Fruit fly (Drosophila melanogaster): ENCODE results near the gene CG13062.

Gene CG13062

DNA sequence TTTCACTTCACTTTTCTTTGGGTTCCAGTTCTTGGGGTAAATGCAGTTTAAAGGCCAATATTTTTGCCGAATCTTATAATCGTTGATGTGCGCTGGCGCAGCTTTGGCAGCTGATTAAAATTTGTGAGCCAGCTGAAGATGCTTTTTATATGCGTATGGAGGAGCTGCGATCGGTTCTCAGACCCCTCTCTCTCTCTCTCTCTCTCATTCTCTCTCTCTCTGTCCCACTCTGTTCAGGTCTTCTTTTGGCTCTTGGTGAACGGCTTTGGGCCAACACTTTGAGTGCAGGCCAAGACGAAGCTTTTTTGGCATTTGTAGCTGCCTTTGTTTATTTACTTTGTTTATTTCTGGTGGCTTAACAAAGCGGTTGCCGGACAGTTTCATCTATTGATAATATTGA lies 25.8 kb upstream of the CG13062 start, which contains the start of gene CG13046:
CG13046 (minus strand) TSS at position 101 of the 400 bp plus-strand sequence.
- TF ChIP-seq CG17801 (GFP tag; optimal IDR thresholded peaks at IDR 0.05; ENCODE audit: partially characterized antibody) = no peak

DNA sequence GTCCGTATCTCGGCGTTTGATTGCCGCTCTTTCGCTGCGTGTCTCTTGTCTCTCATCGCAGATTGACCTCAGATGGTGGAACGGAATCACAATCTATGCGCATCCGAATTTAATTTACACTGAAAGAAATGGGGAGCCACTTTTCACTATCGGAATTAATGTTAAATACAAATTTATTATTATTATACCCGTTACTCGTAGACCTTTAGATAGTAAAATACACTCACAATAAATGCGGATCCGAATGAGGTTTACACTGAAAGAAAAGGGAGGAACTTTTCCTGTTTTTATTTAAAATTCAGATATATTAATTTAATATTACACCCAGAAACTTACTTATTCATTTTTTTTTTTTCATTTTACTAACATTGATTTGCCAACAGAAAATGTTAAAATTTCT lies 25.0 kb upstream of the CG13062 start:
- TF ChIP-seq CG17801 (GFP tag; optimal IDR thresholded peaks at IDR 0.05; ENCODE audit: partially characterized antibody) = no peak

DNA sequence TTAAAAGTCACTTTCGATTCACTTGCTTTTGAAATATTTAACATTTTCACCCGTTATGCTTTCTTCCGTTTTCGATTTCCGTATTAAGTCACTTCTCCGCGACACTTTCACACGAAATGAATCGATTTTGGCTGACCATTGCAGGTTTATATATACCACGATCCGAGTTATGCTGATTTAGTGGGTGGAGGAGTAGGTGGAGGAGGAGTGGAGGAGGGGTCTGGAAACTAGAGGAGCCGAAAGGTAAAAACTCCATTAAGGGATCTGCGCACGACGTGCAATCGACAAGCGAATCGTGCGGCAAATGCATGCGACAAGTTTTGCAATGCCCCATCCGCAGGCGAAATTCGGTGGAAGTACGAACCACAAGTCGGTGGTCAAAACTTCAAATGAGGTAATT lies 23.2 kb upstream of the CG13062 start, which contains the start of gene CG13045:
CG13045 (minus strand) TSS at position 101 of the 400 bp plus-strand sequence.
- no peak for TF ChIP-seq CG17801 (GFP tag; optimal IDR thresholded peaks at IDR 0.05; ENCODE audit: partially characterized antibody)

DNA sequence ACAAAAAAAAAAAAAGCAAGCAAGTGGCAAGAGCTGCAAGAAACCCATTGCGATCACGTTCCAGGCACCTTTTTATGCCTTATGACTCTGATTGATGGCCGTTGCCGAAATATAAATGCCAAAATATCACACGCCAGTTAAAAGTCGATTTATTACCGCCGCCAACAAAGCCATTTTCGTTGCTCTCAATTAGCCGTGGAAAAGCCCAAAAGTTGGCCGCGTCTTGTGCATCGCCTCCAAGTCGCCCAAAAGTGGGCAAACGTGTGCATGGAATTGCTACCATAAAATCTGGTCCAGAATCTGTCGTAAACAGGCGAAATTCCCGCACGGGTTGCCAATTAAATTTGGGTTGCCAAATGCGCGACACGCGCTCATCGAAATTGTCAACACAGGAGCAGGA lies 22.4 kb upstream of the CG13062 start:
- no peak for TF ChIP-seq CG17801 (GFP tag; optimal IDR thresholded peaks at IDR 0.05; ENCODE audit: partially characterized antibody)

DNA sequence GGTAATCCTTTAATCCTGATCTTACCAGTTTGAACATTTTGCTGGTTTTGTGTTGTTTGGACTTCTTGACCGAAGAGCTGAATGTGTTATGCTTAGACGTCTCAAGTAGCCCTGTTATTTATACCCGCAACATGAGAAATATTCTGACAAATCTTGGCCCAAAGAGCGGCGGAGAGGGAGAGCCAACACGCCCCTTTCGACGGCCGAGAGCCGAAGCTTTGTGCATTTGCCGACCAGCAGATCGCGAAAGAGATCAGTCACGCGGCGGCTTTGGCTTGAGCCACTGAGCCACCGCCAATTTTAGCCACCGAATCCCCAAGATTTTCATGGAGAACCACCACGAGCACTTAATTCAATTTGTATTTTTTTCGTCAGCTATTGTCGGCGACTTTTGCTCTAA lies 18.6 kb upstream of the CG13062 start, which contains the start of gene CG4962:
CG4962 (minus strand) TSS at position 101 of the 400 bp plus-strand sequence.
- TF ChIP-seq CG17801 (GFP tag; optimal IDR thresholded peaks at IDR 0.05; ENCODE audit: partially characterized antibody) = no peak

DNA sequence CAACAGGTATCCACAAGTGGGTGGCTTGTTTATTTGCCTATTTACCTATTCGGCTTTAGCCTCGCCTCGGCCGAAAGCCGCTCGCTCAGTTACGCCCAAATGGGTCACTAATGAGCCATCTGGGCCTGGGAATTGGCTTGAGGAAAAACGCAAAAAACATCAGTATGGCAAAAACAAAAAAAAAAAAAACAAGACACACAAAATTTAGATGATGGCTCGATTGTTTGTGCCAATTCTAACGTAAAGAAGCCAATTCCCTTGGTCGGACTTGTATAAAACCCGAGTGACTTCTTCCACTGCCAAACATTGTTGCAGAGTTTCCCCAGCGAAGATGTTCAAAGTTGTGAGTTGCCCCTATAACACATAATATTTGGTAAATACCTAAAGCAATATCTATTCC lies 12.9 kb upstream of the CG13062 start, which contains the start of gene CG4982:
CG4982 (plus strand) TSS at position 301 of the 400 bp plus-strand sequence.
- TF ChIP-seq CG17801 (GFP tag; optimal IDR thresholded peaks at IDR 0.05; ENCODE audit: partially characterized antibody) = no peak

DNA sequence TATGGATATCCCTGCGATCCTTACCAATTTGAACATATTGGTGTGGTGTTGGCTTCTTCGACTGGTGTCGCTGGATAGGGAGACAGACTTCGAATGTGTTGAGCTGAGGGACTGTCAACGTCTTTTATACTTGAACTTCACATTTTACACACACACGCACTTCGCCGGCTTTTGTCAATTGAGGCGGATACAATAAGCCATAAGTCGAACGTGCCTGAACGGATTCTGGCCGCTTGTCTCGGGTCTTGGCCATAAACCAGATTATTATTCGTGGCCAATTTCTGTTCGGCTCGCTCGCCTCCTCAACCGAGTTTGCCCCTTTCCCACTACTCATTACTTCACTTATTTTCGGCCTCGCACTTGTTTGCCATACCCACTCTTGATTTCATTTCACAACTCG lies 11.0 kb upstream of the CG13062 start, which contains the start of gene CG13044:
CG13044 (minus strand) TSS at position 101 of the 400 bp plus-strand sequence.
- TF ChIP-seq CG17801 (GFP tag; optimal IDR thresholded peaks at IDR 0.05; ENCODE audit: partially characterized antibody) = no peak

DNA sequence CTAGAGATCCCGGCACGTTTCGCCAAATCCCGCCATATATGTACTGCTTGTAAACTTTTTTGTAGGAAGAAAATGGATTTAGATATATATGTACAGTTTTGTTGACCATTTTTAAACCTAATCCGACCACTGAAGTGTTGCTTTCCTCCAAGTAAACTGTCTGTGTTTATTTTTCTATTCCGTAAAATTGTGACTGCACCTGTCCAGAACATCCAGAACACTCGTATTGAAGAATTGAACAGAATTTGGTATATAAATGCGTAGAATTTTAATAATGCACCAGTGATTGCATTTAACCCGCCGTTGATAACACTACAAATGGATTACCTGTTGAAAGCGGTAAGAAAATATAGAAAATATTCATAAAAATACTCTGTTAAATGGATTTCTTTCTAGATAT lies 10.1 kb upstream of the CG13062 start, which contains the start of gene CG43249:
CG43249 (plus strand) TSS at position 301 of the 400 bp plus-strand sequence.
- no peak for TF ChIP-seq CG17801 (GFP tag; optimal IDR thresholded peaks at IDR 0.05; ENCODE audit: partially characterized antibody)

DNA sequence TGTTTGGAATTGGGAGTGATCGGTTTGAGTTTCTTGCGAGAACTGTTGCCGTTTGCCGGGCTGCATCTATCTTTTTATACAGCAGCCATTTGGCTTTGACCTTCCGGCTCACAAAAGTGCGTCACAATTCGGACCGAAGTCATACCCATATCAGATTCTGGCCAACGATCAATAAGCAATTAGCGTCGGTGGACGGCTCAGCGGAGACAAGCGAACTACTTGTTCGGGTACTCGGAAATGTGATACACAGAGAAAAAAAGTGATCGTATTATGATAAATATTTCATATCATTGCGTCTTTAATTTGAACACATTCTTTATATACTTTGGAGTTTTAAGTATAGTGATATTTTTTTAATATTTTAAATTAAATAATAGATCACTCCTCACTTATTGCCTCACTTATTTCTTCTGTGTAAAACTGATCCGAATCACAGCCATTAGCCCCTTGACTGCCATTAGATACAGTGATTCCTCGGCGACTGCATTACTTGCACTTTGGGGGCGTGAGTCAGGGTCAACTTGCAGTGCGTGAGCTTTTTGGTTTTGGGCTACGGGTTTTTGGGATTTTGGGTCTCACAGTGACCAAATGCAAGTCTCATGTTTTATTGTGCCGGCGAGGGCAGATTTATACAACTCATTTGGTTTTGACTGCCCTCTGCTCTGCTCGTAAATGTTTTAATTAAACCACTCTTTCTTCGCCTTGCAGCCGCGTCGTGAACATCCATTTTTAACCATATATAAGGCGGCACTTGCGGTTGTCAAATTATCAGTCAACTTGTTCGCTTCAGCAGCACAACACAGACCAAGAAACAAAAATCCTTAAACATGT lies 8.1 kb upstream of the CG13062 start, which contains the start of the genes CG13043 and CG13063:
CG13043 (minus strand) TSS at position 51 of the 831 bp plus-strand sequence.
CG13063 (plus strand) TSS at position 781 of the 831 bp plus-strand sequence.
- TF ChIP-seq CG17801 (GFP tag; optimal IDR thresholded peaks at IDR 0.05; ENCODE audit: partially characterized antibody) = no peak

DNA sequence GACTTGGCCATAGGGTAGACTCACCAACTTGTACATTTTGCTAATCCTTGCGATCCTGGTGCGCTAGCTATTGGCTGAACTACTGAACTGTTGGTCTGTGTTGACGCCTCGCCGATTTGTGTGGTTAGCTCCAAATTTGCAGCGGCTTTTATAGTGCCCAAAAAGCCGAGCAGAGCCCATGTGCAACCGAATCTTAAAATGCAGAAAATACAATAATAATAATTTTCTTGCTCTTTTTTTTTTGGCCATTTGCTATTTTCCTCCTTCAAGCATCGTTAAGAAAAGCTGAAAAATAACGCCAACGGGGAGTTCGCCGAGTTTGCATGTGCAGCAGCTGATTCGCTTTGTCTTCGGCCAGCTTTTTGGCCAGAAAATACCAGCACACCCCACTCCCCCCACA lies 5.7 kb upstream of the CG13062 start, which contains the start of gene CG13042:
CG13042 (minus strand) TSS at position 101 of the 400 bp plus-strand sequence.
- TF ChIP-seq CG17801 (GFP tag; optimal IDR thresholded peaks at IDR 0.05; ENCODE audit: partially characterized antibody) = no peak

DNA sequence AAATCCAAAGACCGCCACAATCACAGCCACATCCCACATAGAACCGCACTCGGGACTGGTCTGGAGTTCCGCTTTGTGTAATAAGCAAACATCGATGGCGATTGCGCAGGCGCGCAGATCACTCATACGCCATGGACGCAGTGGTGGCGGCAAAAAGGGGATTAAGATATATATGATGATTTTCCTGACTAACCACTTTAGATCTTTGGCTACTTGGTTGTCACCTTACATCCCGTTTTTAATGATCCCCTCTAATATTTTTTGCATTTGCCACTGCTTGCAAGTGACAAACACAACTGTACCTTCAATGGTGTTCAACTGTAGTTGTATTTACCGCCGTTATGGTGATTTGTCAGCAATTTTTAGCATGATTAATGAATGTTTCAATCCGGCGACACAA lies 4.1 kb upstream of the CG13062 start:
- no peak for TF ChIP-seq CG17801 (GFP tag; optimal IDR thresholded peaks at IDR 0.05; ENCODE audit: partially characterized antibody)

DNA sequence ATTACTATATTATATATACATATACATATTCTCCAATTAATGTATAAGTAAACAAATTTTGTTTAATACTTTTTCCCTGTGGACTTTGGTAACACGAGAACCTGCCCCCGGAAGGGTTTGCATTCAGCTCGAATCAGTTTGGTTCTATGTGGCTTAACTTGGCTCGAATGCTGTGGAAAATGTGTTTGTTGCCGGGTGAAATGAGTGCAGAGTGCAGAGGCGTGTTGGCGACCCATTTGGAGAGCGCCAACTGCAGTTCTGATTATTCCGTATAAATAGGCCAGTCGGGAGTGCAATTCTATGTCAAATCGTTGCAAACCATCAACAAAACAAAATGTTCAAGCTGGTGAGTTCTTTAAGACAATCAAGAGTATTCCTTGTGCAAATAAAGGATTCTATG lies 3.6 kb downstream of the CG13062 start, which contains the start of gene Nplp3:
Nplp3 (plus strand) TSS at position 301 of the 400 bp plus-strand sequence.
- no peak for TF ChIP-seq CG17801 (GFP tag; optimal IDR thresholded peaks at IDR 0.05; ENCODE audit: partially characterized antibody)

DNA sequence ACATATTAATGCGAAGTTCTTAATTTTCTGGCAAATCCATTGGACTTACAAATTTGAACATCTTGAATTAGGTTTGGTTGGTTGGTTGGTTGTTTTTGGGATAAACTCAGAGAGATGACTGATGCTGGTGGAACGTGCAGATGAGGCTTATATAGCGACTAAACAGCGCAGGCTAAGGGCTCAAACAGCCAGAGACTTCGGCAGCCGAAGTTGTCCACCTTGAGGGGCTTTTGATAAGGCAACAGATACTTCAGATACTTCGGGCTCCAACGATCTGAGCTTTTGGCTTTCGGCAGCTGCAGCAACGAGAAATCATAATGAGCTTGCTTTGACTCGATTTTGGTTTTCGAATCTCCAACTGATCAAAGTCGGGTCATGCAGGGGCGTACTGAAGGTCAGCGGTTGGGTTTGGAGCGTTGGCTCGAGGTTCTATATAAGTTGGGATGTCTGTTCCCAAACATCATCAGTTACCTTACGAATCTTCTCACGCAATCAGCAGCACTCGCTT lies 5.4 kb downstream of the CG13062 start, which contains the start of the genes CG13041 and CG13060:
CG13041 (minus strand) TSS at position 128 of the 508 bp plus-strand sequence.
CG13060 (plus strand) TSS at position 458 of the 508 bp plus-strand sequence.
- no peak for TF ChIP-seq CG17801 (GFP tag; optimal IDR thresholded peaks at IDR 0.05; ENCODE audit: partially characterized antibody)

DNA sequence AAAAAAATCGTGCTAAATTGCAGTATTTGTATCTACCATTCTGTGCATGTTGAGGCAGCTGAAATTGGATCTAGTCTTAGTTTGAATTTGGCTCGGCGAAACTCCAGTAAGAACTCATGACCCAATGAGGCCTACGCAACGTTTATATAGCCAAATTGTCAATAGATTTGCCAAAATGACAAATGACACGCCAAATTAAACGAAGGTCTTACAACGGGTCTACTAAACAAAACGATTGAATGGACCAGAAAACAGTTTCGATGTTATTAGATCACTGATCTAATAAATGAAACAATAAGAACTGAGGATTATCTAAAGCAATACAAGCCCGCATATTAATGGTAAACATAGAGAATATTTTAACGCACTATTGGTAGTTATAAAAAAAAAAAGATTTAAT lies 7.1 kb downstream of the CG13062 start, which contains the start of gene CG42718:
CG42718 (minus strand) TSS at position 101 of the 400 bp plus-strand sequence.
- no peak for TF ChIP-seq CG17801 (GFP tag; optimal IDR thresholded peaks at IDR 0.05; ENCODE audit: partially characterized antibody)

DNA sequence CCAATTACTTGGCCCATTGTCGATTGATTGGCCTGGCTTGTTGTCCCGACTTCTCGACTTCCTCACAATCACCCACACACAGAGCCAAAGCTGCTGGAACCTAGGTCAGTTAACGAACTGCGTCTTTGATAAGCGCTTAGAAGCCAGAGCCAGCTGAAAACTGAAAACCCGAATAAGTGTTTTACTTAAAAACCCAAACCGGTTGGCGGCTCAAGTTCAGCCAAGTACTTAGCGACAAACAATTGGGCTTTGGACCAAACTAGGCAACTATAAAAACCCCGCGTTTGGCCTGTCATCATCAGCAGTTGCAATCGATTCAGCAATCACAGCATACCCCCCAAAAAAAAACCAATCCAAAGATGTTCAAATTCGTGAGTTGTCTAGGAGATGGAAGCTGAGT lies 9.3 kb downstream of the CG13062 start, which contains the start of gene CG13059:
CG13059 (plus strand) TSS at position 301 of the 400 bp plus-strand sequence.
- TF ChIP-seq CG17801 (GFP tag; optimal IDR thresholded peaks at IDR 0.05; ENCODE audit: partially characterized antibody) = no peak

All from ovary, adult (tissue).